Worm (Caenorhabditis elegans) whole organism, L4/young adult: ENCODE measurements around the gene nlp-48.

ENCODE experiments used
- W03F9.2 ChIP-seq: fragments of 150-350 bp; optimal IDR thresholded peaks from 2 replicates; lab custom pipeline; 2014; ENCODE audit warnings: missing biosample characterization, missing genetic modification characterization
- him-1 ChIP-seq: sonication (generic microtip); optimal IDR thresholded peaks from 2 replicates; lab custom pipeline; 2016; ENCODE audit warnings: missing genotype, missing genetic modification reagents, missing genetic modification characterization, missing compliant biosample characterization

ce11 chrIII:9355412-9355969 lies 45.4 kb downstream of the nlp-48 start, which contains the start of gene chtb-1:
- TF ChIP-seq him-1 (tag; lab: Kevin White, UChicago) (no peak), W03F9.2 (no peak)
